Fruit fly (Drosophila melanogaster) whole organism, embryonic: ENCODE measurements around the gene UBL3.
A peak's percentile ranks its signal among the peaks of the same experiment; 100 is the strongest.

ENCODE experiments used
- CG34376 ChIP-seq: fragments of 200-800 bp; sonication (Bioruptor generic); optimal IDR thresholded peaks from 2 replicates; lab custom pipeline; 2018; ENCODE audit warnings: missing biosample characterization, mild to moderate bottlenecking, missing genetic modification characterization
- CG9876 ChIP-seq: fragments of 200-800 bp; sonication (Bioruptor generic); optimal IDR thresholded peaks from 2 replicates; lab custom pipeline; 2016; ENCODE audit warnings: missing biosample characterization, missing genetic modification characterization
- da ChIP-seq: fragments of 200-800 bp; sonication (Bioruptor generic); optimal IDR thresholded peaks from 2 replicates; lab custom pipeline; 2016; ENCODE audit warnings: missing biosample characterization, missing genetic modification characterization
- dysf ChIP-seq: fragments of 200-800 bp; sonication (Bioruptor generic); IDR thresholded peaks from 3 replicates; pipeline ENCODE4 v1.3.6; 2022; ENCODE audit warnings: missing biosample characterization, missing genetic modification characterization
- so ChIP-seq: fragments of 200-800 bp; sonication (Bioruptor generic); IDR thresholded peaks from 3 replicates; pipeline ENCODE4 v1.3.6; 2022; ENCODE audit warnings: missing biosample characterization, missing genetic modification characterization
- zf30C ChIP-seq: fragments of 200-800 bp; sonication (Bioruptor generic); optimal IDR thresholded peaks from 3 replicates; lab custom pipeline; 2018; ENCODE audit warnings: missing biosample characterization, mild to moderate bottlenecking, missing genetic modification characterization

dm6 chrX:15803764-15804563, 49.0 kb downstream of the UBL3 start, which contains the start of the genes PGRP-LE and sd:
- no peak for TF ChIP-seq dysf
- no peak for TF ChIP-seq CG9876
- TF ChIP-seq CG34376, result peak; percentile 44
- TF ChIP-seq da, result no peak
- no peak for TF ChIP-seq so (GFP tag; lab: Robert Waterston, UW)
- TF ChIP-seq zf30C (GFP tag; lab: Kevin White, UChicago), result no peak
